Worm (Caenorhabditis elegans) whole organism, L2 larva: ENCODE measurements around the gene mex-6.

Source experiments
- C34F6.9 ChIP-seq: fragments of 150-350 bp; optimal IDR thresholded peaks from 2 replicates; lab custom pipeline; 2014; ENCODE audit warnings: missing biosample characterization, missing genetic modification characterization
- R02D3.7 ChIP-seq: fragments of 150-350 bp; optimal IDR thresholded peaks from 2 replicates; lab custom pipeline; 2014; ENCODE audit warnings: missing biosample characterization, missing genetic modification characterization
- Y55F3AM.14 ChIP-seq: fragments of 200-800 bp; sonication (Bioruptor generic); optimal IDR thresholded peaks from 2 replicates; lab custom pipeline; 2018; ENCODE audit warnings: mild to moderate bottlenecking, missing genetic modification characterization, missing compliant biosample characterization
- ZK546.5 ChIP-seq: sonication (generic microtip); optimal IDR thresholded peaks from 2 replicates; lab custom pipeline; 2017; ENCODE audit warnings: missing biosample characterization, missing genetic modification characterization
- aly-2 ChIP-seq: fragments of 150-350 bp; optimal IDR thresholded peaks from 2 replicates; lab custom pipeline; 2014; ENCODE audit warnings: missing biosample characterization, missing genetic modification characterization
- ama-1 ChIP-seq: fragments of 150-350 bp; optimal IDR thresholded peaks from 2 replicates; lab custom pipeline; 2018; ENCODE audit warnings: inconsistent platforms
- blmp-1 ChIP-seq: sonication (generic microtip); optimal IDR thresholded peaks from 2 replicates; lab custom pipeline; 2017; ENCODE audit warnings: missing genetic modification characterization, mild to moderate bottlenecking, missing compliant biosample characterization, antibody characterized with exemption, moderate library complexity; ENCODE audit not compliant: insufficient read depth
- crh-2 ChIP-seq: sonication (generic microtip); optimal IDR thresholded peaks from 2 replicates; lab custom pipeline; 2017; ENCODE audit warnings: missing biosample characterization, missing genetic modification characterization
- egl-27 ChIP-seq: sonication (generic microtip); optimal IDR thresholded peaks from 3 replicates; lab custom pipeline; 2017; ENCODE audit warnings: missing biosample characterization, missing genetic modification reagents, missing genetic modification characterization
- elt-1 ChIP-seq: fragments of 150-350 bp; optimal IDR thresholded peaks from 2 replicates; lab custom pipeline; 2014; ENCODE audit warnings: missing biosample characterization, missing genetic modification characterization
- fos-1 ChIP-seq: fragments of 150-350 bp; optimal IDR thresholded peaks from 2 replicates; lab custom pipeline; 2014; ENCODE audit warnings: missing biosample characterization, missing genetic modification characterization
- gmeb-1 ChIP-seq: fragments of 150-350 bp; optimal IDR thresholded peaks from 2 replicates; lab custom pipeline; 2014; ENCODE audit warnings: missing biosample characterization, missing genetic modification characterization
- lin-39 ChIP-seq: fragments of 150-350 bp; optimal IDR thresholded peaks from 2 replicates; lab custom pipeline; 2014; ENCODE audit warnings: missing biosample characterization, missing genetic modification reagents, missing genetic modification characterization
- mdl-1 ChIP-seq, 2 experiments: fragments of 150-350 bp in 1 of 2; sonication (generic microtip) in 1 of 2; optimal IDR thresholded peaks; 2 replicates each; lab custom pipeline; 2017; ENCODE audit warnings: missing biosample characterization in 2 of 2, missing genetic modification characterization in 2 of 2
- nhr-10 ChIP-seq: sonication (generic microtip); optimal IDR thresholded peaks from 2 replicates; lab custom pipeline; 2017; ENCODE audit warnings: missing biosample characterization, missing genetic modification characterization
- nhr-11 ChIP-seq: fragments of 150-350 bp; optimal IDR thresholded peaks from 2 replicates; lab custom pipeline; 2014; ENCODE audit warnings: missing biosample characterization, missing genetic modification characterization
- nhr-12 ChIP-seq: fragments of 150-350 bp; optimal IDR thresholded peaks from 2 replicates; lab custom pipeline; 2014; ENCODE audit warnings: missing biosample characterization, missing genetic modification characterization
- nhr-129 ChIP-seq: fragments of 150-350 bp; optimal IDR thresholded peaks from 2 replicates; lab custom pipeline; 2014; ENCODE audit warnings: missing biosample characterization, missing genetic modification characterization
- nhr-21 ChIP-seq: fragments of 150-350 bp; optimal IDR thresholded peaks from 2 replicates; lab custom pipeline; 2014; ENCODE audit warnings: missing biosample characterization, missing genetic modification characterization
- nhr-23 ChIP-seq: fragments of 150-350 bp; optimal IDR thresholded peaks from 2 replicates; lab custom pipeline; 2014; ENCODE audit warnings: missing biosample characterization, missing genetic modification reagents, missing genetic modification characterization
- nhr-237 ChIP-seq: fragments of 150-350 bp; optimal IDR thresholded peaks from 2 replicates; lab custom pipeline; 2014; ENCODE audit warnings: missing biosample characterization, missing genetic modification characterization
- nhr-25 ChIP-seq: fragments of 150-350 bp; sonication (generic microtip); optimal IDR thresholded peaks from 3 replicates; lab custom pipeline; 2014; ENCODE audit warnings: missing biosample characterization, missing genetic modification characterization
- nhr-6 ChIP-seq: fragments of 150-350 bp; optimal IDR thresholded peaks from 2 replicates; lab custom pipeline; 2014; ENCODE audit warnings: missing biosample characterization, missing genetic modification characterization
- nhr-77 ChIP-seq: fragments of 150-350 bp; optimal IDR thresholded peaks from 2 replicates; lab custom pipeline; 2014; ENCODE audit warnings: missing biosample characterization, missing genetic modification characterization
- sem-4 ChIP-seq: fragments of 150-350 bp; optimal IDR thresholded peaks from 2 replicates; lab custom pipeline; 2014; ENCODE audit warnings: missing biosample characterization, missing genetic modification reagents, missing genetic modification characterization
- skn-1 ChIP-seq: sonication (generic microtip); optimal IDR thresholded peaks from 2 replicates; lab custom pipeline; 2017; ENCODE audit warnings: missing biosample characterization, missing genetic modification characterization
- sma-3 ChIP-seq: sonication (generic microtip); optimal IDR thresholded peaks from 2 replicates; lab custom pipeline; 2016; ENCODE audit warnings: missing genetic modification reagents, missing genetic modification characterization, missing compliant biosample characterization
- unc-62 ChIP-seq: fragments of 150-350 bp; optimal IDR thresholded peaks from 2 replicates; lab custom pipeline; 2014; ENCODE audit warnings: missing biosample characterization, missing genetic modification reagents, missing genetic modification characterization
- zag-1 ChIP-seq: fragments of 150-350 bp; optimal IDR thresholded peaks from 2 replicates; lab custom pipeline; 2014; ENCODE audit warnings: missing biosample characterization, missing genetic modification characterization
- ztf-1 ChIP-seq: fragments of 200-800 bp; sonication (Bioruptor generic); conservative IDR thresholded peaks from 2 replicates; pipeline ENCODE4 v1.3.6; 2022; ENCODE audit warnings: missing genetic modification characterization, missing compliant biosample characterization
- ztf-11 ChIP-seq: sonication (generic microtip); optimal IDR thresholded peaks from 2 replicates; lab custom pipeline; 2017; ENCODE audit warnings: missing biosample characterization, missing genetic modification characterization

mex-6 gene

ce11 chrII:9551536-9551935 is 27.6 kb downstream of the mex-6 start, which contains the start of gene F35H8.12:
Gene F35H8.12, plus strand, starts transcription at chrII:9551836.
- TF ChIP-seq nhr-12 (tag; lab: Kevin White, UChicago) (no peak), nhr-237 (tag; lab: Kevin White, UChicago) (no peak), nhr-10 (tag; lab: Kevin White, UChicago) (no peak), sem-4 (tag; lab: Kevin White, UChicago) (no peak), zag-1 (tag; lab: Kevin White, UChicago) (no peak), crh-2 (tag; lab: Kevin White, UChicago) (no peak), aly-2 (tag; lab: Kevin White, UChicago) (no peak), ama-1 (lab: Kevin White, UChicago) (no peak), ZK546.5 (tag; lab: Kevin White, UChicago) (no peak), ztf-11 (tag; lab: Kevin White, UChicago) (no peak), nhr-23 (tag; lab: Kevin White, UChicago) (no peak), R02D3.7 (tag; lab: Kevin White, UChicago) (no peak), mdl-1 (tag; optimal IDR thresholded peaks at IDR 0.05; lab: Kevin White, UChicago) (no peak), nhr-6 (tag; lab: Kevin White, UChicago) (no peak), fos-1 (tag; lab: Kevin White, UChicago) (no peak), elt-1 (tag; lab: Kevin White, UChicago) (no peak)

DNA sequence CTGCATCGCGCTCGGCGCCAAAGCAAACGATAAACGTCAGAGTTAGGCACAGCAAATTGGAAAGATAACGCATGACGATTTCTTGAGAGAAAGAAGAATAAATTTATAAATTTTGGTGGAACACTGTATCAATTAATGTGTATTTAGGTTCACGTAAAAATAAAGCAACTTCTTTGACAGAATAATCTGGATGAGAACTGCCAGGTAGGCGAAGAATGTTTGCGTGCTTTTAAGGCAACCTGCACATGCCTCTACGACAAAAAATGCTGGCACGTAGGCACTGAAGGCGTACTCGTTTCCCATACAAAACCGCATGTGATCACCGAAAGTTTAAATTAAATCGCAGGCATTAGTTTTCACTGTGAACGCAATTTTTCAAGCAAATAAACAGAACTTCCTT is 29.2 kb downstream of the mex-6 start, which contains the start of gene F35H8.1:
Gene F35H8.1 (minus strand): TSS at position 101 of the 400 bp plus-strand sequence.
- no peak for TF ChIP-seq nhr-6 (tag; lab: Kevin White, UChicago)
- TF ChIP-seq ZK546.5 (tag; lab: Kevin White, UChicago), result no peak
- no peak for TF ChIP-seq ztf-1 (GFP tag; lab: Robert Waterston, UW)
- TF ChIP-seq elt-1 (tag; lab: Kevin White, UChicago), result no peak
- no peak for TF ChIP-seq crh-2 (tag; lab: Kevin White, UChicago)
- no peak for TF ChIP-seq nhr-77 (tag; lab: Kevin White, UChicago)
- no peak for TF ChIP-seq unc-62
- no peak for TF ChIP-seq egl-27
- no peak for TF ChIP-seq C34F6.9 (tag; lab: Kevin White, UChicago)
- TF ChIP-seq nhr-129, result no peak
- TF ChIP-seq ama-1 (lab: Kevin White, UChicago), result no peak
- no peak for TF ChIP-seq lin-39 (tag; lab: Kevin White, UChicago)

DNA sequence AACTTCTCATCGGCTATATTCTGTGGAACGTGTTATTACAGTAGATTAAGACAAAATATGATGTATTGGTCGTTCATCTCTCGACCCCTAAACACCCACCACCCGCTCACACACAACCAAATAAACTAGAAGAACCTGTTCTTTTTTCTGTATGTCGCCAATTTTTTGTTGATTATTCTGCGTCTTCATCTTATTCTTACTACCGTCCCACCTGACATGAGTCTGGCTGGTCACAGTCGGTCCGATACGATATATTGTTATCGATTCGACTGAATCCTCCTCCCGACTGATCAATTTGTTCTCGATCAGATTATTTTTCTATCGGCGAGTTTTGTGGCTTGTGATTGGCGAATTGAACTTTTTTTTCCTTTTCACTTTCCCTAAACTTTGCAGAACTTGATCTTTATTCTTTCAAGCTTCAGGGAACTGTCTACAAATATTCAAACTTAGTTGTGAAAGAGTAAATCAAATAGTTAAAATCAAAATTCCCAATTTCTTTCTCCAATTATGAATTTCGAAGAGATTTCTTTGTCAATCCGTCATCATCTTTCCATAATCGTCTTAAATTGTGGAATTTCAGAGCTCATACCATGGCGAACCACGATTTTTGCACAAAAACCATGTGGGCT is 31.1 kb downstream of the mex-6 start, which contains the start of gene F35H8.2:
Gene F35H8.2 (plus strand): TSS at position 579 of the 629 bp plus-strand sequence.
- no peak for TF ChIP-seq Y55F3AM.14
- peak; percentile 82 for TF ChIP-seq nhr-25 (tag; lab: Kevin White, UChicago)
- peak; percentile 18 for TF ChIP-seq sma-3
- TF ChIP-seq R02D3.7 (tag; lab: Kevin White, UChicago), result no peak
- no peak for TF ChIP-seq blmp-1
- TF ChIP-seq lin-39 (tag; lab: Kevin White, UChicago), result no peak
- peak; percentile 34 for TF ChIP-seq nhr-21 (tag; lab: Kevin White, UChicago)

DNA sequence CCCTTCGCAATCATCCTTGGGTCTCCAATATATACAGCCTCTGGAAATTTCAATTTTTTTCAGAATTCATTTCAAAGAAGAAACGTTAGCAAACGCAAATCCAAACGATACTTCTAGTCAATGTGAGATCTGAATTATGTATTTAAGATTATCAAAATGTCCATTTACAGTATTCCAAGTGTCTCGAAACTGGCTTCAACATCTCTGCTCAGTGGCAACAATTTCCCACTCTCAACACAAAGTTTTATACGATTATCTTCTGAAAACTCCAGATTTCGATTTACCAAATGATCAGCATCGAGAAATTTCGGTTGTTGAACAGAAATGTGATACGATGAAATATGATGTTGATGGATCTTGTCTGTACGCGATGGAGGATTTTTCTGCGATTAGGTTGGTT is 32.6 kb downstream of the mex-6 start:
- TF ChIP-seq nhr-237 (tag; lab: Kevin White, UChicago) (no peak), Y55F3AM.14 (no peak), zag-1 (tag; lab: Kevin White, UChicago) (no peak), elt-1 (tag; lab: Kevin White, UChicago) (no peak), ZK546.5 (tag; lab: Kevin White, UChicago) (no peak), skn-1 (tag; lab: Kevin White, UChicago) (no peak), egl-27 (no peak), gmeb-1 (tag; lab: Kevin White, UChicago) (no peak)

DNA sequence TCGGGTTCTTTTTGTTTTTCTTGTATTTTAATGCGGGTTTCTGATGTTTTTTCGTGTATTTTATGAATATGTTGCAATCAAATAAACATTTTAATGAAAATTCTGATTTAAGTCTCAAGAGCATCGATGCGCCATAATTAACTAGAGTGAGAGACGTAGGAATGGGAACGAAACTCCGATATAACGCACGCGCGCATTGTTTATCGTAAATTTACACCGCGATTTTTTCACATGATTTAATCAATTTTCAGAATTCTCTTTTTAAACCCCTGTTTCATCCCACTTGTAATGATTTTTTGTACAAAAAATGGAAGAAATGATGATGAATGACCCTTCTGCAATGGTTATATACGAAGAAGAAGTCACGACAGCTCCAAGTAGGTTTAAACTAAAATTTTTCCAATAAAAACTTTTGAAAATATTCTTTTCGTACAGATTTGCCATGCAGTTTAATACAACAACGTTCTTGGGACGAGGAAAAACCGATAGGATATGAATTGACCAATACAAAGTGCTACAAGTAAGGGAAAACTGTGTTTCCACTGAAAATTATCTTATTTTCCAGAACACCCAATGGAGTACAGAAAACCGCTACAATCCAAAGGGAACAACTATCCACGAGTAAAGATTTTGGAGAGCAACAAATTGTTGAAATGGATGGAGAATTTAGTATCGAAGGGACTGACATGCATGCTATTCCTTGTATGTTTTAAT is 33.6 kb downstream of the mex-6 start, which contains the start of gene zfp-2:
Gene zfp-2 (plus strand): TSS at position 214 of the 714 bp plus-strand sequence.
- TF ChIP-seq R02D3.7 (tag; lab: Kevin White, UChicago), result peak; percentile 28
- TF ChIP-seq nhr-129, result peak; percentile 13
- no peak for TF ChIP-seq crh-2 (tag; lab: Kevin White, UChicago)
- peak; percentile 40 for TF ChIP-seq C34F6.9 (tag; lab: Kevin White, UChicago)
- no peak for TF ChIP-seq fos-1 (tag; lab: Kevin White, UChicago)
- peak; percentile 16 for TF ChIP-seq nhr-25 (tag; lab: Kevin White, UChicago)
- TF ChIP-seq elt-1 (tag; lab: Kevin White, UChicago), result no peak
- no peak for TF ChIP-seq nhr-11 (tag; lab: Kevin White, UChicago)
- TF ChIP-seq, all 48 proteins: peak for 4
